Fruit fly (Drosophila melanogaster): ENCODE results near the gene CG4553.

The CG4553 gene

dm6 chr3R:25462642-25463317 is 13.9 kb downstream of the CG4553 start (continued):
- no peak for TF ChIP-seq ash1 (GFP tag; optimal IDR thresholded peaks at IDR 0.05)
- TF ChIP-seq sisA (GFP tag; IDR thresholded peaks at IDR 0.05), result no peak
- no peak for TF ChIP-seq zfh2 (GFP tag; optimal IDR thresholded peaks at IDR 0.05)
- TF ChIP-seq CG7556 (GFP tag; optimal IDR thresholded peaks at IDR 0.05), result peak; percentile 49
- TF ChIP-seq dati (GFP tag; IDR thresholded peaks at IDR 0.05), result no peak
- TF ChIP-seq Stat92E (GFP tag; optimal IDR thresholded peaks at IDR 0.05), result no peak
- no peak for TF ChIP-seq CG4730 (GFP tag; IDR thresholded peaks at IDR 0.05)
- TF ChIP-seq CG18619 (GFP tag; optimal IDR thresholded peaks at IDR 0.05), result peak; percentile 2
- TF ChIP-seq odd (GFP tag; optimal IDR thresholded peaks at IDR 0.05), result no peak
- TF ChIP-seq gsb-n (tag; optimal IDR thresholded peaks at IDR 0.05), result no peak
- peak; percentile 28; the same call in 1 of the 2 replicates for TF ChIP-seq seq (GFP tag; IDR thresholded peaks at IDR 0.05)
- no peak for TF ChIP-seq CG17912 (GFP tag; optimal IDR thresholded peaks at IDR 0.05)
- peak; percentile 21 for TF ChIP-seq Xbp1 (GFP tag; optimal IDR thresholded peaks at IDR 0.05)
- TF ChIP-seq Elba2 (GFP tag; optimal IDR thresholded peaks at IDR 0.05), result no peak
- peak; percentile 36 for TF ChIP-seq Blimp-1 (GFP tag; optimal IDR thresholded peaks at IDR 0.05)
- peak; percentile 3 for TF ChIP-seq CG15011 (GFP tag; optimal IDR thresholded peaks at IDR 0.05)
- TF ChIP-seq sug (tag; optimal IDR thresholded peaks at IDR 0.05), result peak; percentile 12
- no peak for TF ChIP-seq gce (GFP tag; IDR thresholded peaks at IDR 0.05)
- TF ChIP-seq CG17385 (GFP tag; optimal IDR thresholded peaks at IDR 0.05), result peak; percentile 46
- no peak for TF ChIP-seq CG4328 (GFP tag; optimal IDR thresholded peaks at IDR 0.05)
- TF ChIP-seq lbe (GFP tag; optimal IDR thresholded peaks at IDR 0.05), result peak; percentile 80
- no peak for TF ChIP-seq otp (GFP tag; IDR thresholded peaks at IDR 0.05)
- no peak for TF ChIP-seq insv (GFP tag; optimal IDR thresholded peaks at IDR 0.05)
- TF ChIP-seq CG8281 (tag; optimal IDR thresholded peaks at IDR 0.05), result no peak
- peak; percentile 67 for TF ChIP-seq CG2712 (tag; optimal IDR thresholded peaks at IDR 0.05)
- no peak for TF ChIP-seq CG16813 (GFP tag; IDR thresholded peaks at IDR 0.05; ENCODE audit: partially characterized antibody)
- TF ChIP-seq usp (GFP tag; optimal IDR thresholded peaks at IDR 0.05), result no peak
- no peak for TF ChIP-seq sc (optimal IDR thresholded peaks at IDR 0.05)
- no peak for TF ChIP-seq sc (GFP tag; optimal IDR thresholded peaks at IDR 0.05)
- TF ChIP-seq lilli (GFP tag; optimal IDR thresholded peaks at IDR 0.05), result peak; percentile 1
- TF ChIP-seq CG30403 (GFP tag; optimal IDR thresholded peaks at IDR 0.05), result peak; percentile 2
- no peak for TF ChIP-seq btn (GFP tag; optimal IDR thresholded peaks at IDR 0.05)
- TF ChIP-seq Lpt (GFP tag; optimal IDR thresholded peaks at IDR 0.05), result no peak
- no peak for TF ChIP-seq CG17612 (GFP tag; IDR thresholded peaks at IDR 0.05)
- peak; percentile 39 for TF ChIP-seq CG17829 (tag; optimal IDR thresholded peaks at IDR 0.05)
- TF ChIP-seq ssp (GFP tag; IDR thresholded peaks at IDR 0.05), result no peak
- no peak for TF ChIP-seq eyg (GFP tag; optimal IDR thresholded peaks at IDR 0.05)
- no peak for TF ChIP-seq crc (GFP tag; optimal IDR thresholded peaks at IDR 0.05)
- TF ChIP-seq scrt (GFP tag; optimal IDR thresholded peaks at IDR 0.05), result no peak
- TF ChIP-seq Gsc (GFP tag; IDR thresholded peaks at IDR 0.05), result no peak
- TF ChIP-seq ERR (GFP tag; optimal IDR thresholded peaks at IDR 0.05), result no peak
- no peak for TF ChIP-seq Hmx (GFP tag; optimal IDR thresholded peaks at IDR 0.05)
- TF ChIP-seq pita (GFP tag; optimal IDR thresholded peaks at IDR 0.05), result no peak
- no peak for TF ChIP-seq CG11398 (GFP tag; optimal IDR thresholded peaks at IDR 0.05)
- TF ChIP-seq CG31388 (GFP tag; optimal IDR thresholded peaks at IDR 0.05), result no peak
- no peak for TF ChIP-seq CG14710 (tag; optimal IDR thresholded peaks at IDR 0.05)
- TF ChIP-seq psq (GFP tag; optimal IDR thresholded peaks at IDR 0.05), result no peak
- TF ChIP-seq CG15479 (GFP tag; optimal IDR thresholded peaks at IDR 0.05), result no peak
- TF ChIP-seq al (GFP tag; IDR thresholded peaks at IDR 0.05), result peak; percentile 77
- peak; percentile 60 for TF ChIP-seq dmrt99B (tag; optimal IDR thresholded peaks at IDR 0.05)
- TF ChIP-seq jigr1 (GFP tag; IDR thresholded peaks at IDR 0.05), result no peak

Measured in whole organism, embryonic.